Fruit fly (Drosophila melanogaster) whole organism, embryonic: ENCODE measurements around the gene Nf-YA.
A peak's percentile ranks its signal among the peaks of the same experiment; 100 is the strongest.

Source experiments
- Antp ChIP-seq: fragments of 200-800 bp; sonication (Bioruptor generic); optimal IDR thresholded peaks from 3 replicates; lab custom pipeline; 2016; ENCODE audit warnings: missing biosample characterization, missing genetic modification characterization
- BEAF-32 ChIP-seq: fragments of 200-800 bp; sonication (Bioruptor generic); optimal IDR thresholded peaks from 3 replicates; lab custom pipeline; 2017; ENCODE audit warnings: missing biosample characterization, missing genetic modification characterization, mild to moderate bottlenecking, moderate library complexity, missing genetic modification reagents
- CG10267 ChIP-seq: fragments of 200-800 bp; sonication (Bioruptor generic); optimal IDR thresholded peaks from 2 replicates; lab custom pipeline; 2018; ENCODE audit warnings: missing biosample characterization, mild to moderate bottlenecking, missing genetic modification characterization, moderate library complexity
- CG10321 ChIP-seq: fragments of 200-800 bp; sonication (Bioruptor generic); IDR thresholded peaks from 2 replicates; pipeline ENCODE4 v1.3.6; 2022; ENCODE audit warnings: missing biosample characterization, missing genetic modification characterization
- CG10366 ChIP-seq: fragments of 200-800 bp; sonication (Bioruptor generic); IDR thresholded peaks from 2 replicates; pipeline ENCODE4 v1.3.6; 2022; ENCODE audit warnings: missing biosample characterization, missing genetic modification characterization
- CG10462 ChIP-seq: fragments of 200-800 bp; sonication (Bioruptor generic); optimal IDR thresholded peaks from 2 replicates; lab custom pipeline; 2016; ENCODE audit warnings: missing biosample characterization, missing genetic modification characterization
- CG10959 ChIP-seq: fragments of 200-800 bp; sonication (Bioruptor generic); IDR thresholded peaks from 2 replicates; pipeline ENCODE4 v1.3.6; 2022; ENCODE audit warnings: missing biosample characterization, missing genetic modification characterization
- CG10979 ChIP-seq: fragments of 200-800 bp; sonication (Bioruptor generic); optimal IDR thresholded peaks from 2 replicates; lab custom pipeline; 2018; ENCODE audit warnings: missing biosample characterization, mild to moderate bottlenecking, missing genetic modification characterization, moderate library complexity
- CG11093 ChIP-seq: fragments of 200-800 bp; sonication (Bioruptor generic); IDR thresholded peaks from 3 replicates; pipeline ENCODE4 v1.3.6; 2022; ENCODE audit warnings: missing biosample characterization, missing genetic modification characterization
- CG15269 ChIP-seq: fragments of 200-800 bp; sonication (Bioruptor generic); optimal IDR thresholded peaks from 2 replicates; lab custom pipeline; 2018; ENCODE audit warnings: missing biosample characterization, mild to moderate bottlenecking, missing genetic modification characterization, moderate library complexity
- CG17186 ChIP-seq: fragments of 200-800 bp; sonication (Bioruptor generic); optimal IDR thresholded peaks from 3 replicates; lab custom pipeline; 2017; ENCODE audit warnings: missing biosample characterization, missing genetic modification reagents, missing genetic modification characterization
- CG32767 ChIP-seq: fragments of 200-800 bp; sonication (Bioruptor generic); IDR thresholded peaks from 2 replicates; pipeline ENCODE4 v1.3.6; 2022; ENCODE audit warnings: missing biosample characterization, missing genetic modification characterization
- CG34376 ChIP-seq: fragments of 200-800 bp; sonication (Bioruptor generic); optimal IDR thresholded peaks from 2 replicates; lab custom pipeline; 2018; ENCODE audit warnings: missing biosample characterization, mild to moderate bottlenecking, missing genetic modification characterization
- CG4282 ChIP-seq: fragments of 200-800 bp; sonication (Bioruptor generic); optimal IDR thresholded peaks from 2 replicates; lab custom pipeline; 2016; ENCODE audit warnings: missing biosample characterization, missing genetic modification characterization
- CG5245 ChIP-seq: fragments of 200-800 bp; sonication (Bioruptor generic); optimal IDR thresholded peaks from 3 replicates; lab custom pipeline; 2016; ENCODE audit warnings: missing biosample characterization, missing genetic modification characterization
- CG6654 ChIP-seq: fragments of 200-800 bp; sonication (Bioruptor generic); optimal IDR thresholded peaks from 2 replicates; lab custom pipeline; 2017; ENCODE audit warnings: missing biosample characterization, mild to moderate bottlenecking, missing genetic modification characterization
- CG8290 ChIP-seq, 3 experiments: fragments of 200-800 bp; sonication (Bioruptor generic); optimal IDR thresholded peaks; 2 replicates each; lab custom pipeline; 2016 to 2019; ENCODE audit warnings: missing biosample characterization in 3 of 3, missing genetic modification characterization in 3 of 3, mild to moderate bottlenecking in 2 of 3, moderate library complexity in 1 of 3
- CG9609 ChIP-seq: fragments of 200-800 bp; sonication (Bioruptor generic); optimal IDR thresholded peaks from 3 replicates; lab custom pipeline; 2016; ENCODE audit warnings: missing biosample characterization, missing genetic modification characterization
- CG9932 ChIP-seq: fragments of 200-800 bp; sonication (Bioruptor generic); IDR thresholded peaks from 2 replicates; pipeline ENCODE4 v1.3.6; 2022; ENCODE audit warnings: missing biosample characterization, missing genetic modification characterization
- Dip3 ChIP-seq: fragments of 200-800 bp; sonication (Bioruptor generic); optimal IDR thresholded peaks from 3 replicates; lab custom pipeline; 2016; ENCODE audit warnings: missing biosample characterization, missing genetic modification characterization
- Elba2 ChIP-seq: fragments of 200-800 bp; sonication (Bioruptor generic); optimal IDR thresholded peaks from 3 replicates; lab custom pipeline; 2016; ENCODE audit warnings: missing biosample characterization, missing genetic modification characterization
- Fer1 ChIP-seq: fragments of 200-800 bp; sonication (Bioruptor generic); optimal IDR thresholded peaks from 2 replicates; lab custom pipeline; 2017; ENCODE audit warnings: missing biosample characterization, mild to moderate bottlenecking, missing genetic modification characterization
- HLH54F ChIP-seq: fragments of 200-800 bp; sonication (Bioruptor generic); optimal IDR thresholded peaks from 3 replicates; lab custom pipeline; 2016; ENCODE audit warnings: missing biosample characterization, missing genetic modification characterization
- Hmr ChIP-seq: fragments of 200-800 bp; sonication (Bioruptor generic); optimal IDR thresholded peaks from 3 replicates; lab custom pipeline; 2017; ENCODE audit warnings: mild to moderate bottlenecking, missing biosample characterization, missing genetic modification reagents, missing genetic modification characterization
- Max ChIP-seq: fragments of 200-800 bp; sonication (Bioruptor generic); optimal IDR thresholded peaks from 2 replicates; lab custom pipeline; 2016; ENCODE audit warnings: missing biosample characterization, mild to moderate bottlenecking, missing genetic modification characterization
- Poxn ChIP-seq: fragments of 200-800 bp; sonication (Bioruptor generic); IDR thresholded peaks from 2 replicates; pipeline ENCODE4 v1.3.6; 2022; ENCODE audit warnings: missing biosample characterization, missing genetic modification characterization
- TFAM ChIP-seq: fragments of 200-800 bp; sonication (Bioruptor generic); optimal IDR thresholded peaks from 2 replicates; lab custom pipeline; 2017; ENCODE audit warnings: missing biosample characterization, missing genetic modification characterization, inconsistent platforms
- Vsx1 ChIP-seq: fragments of 200-800 bp; sonication (Bioruptor generic); optimal IDR thresholded peaks from 2 replicates; lab custom pipeline; 2017; ENCODE audit warnings: missing biosample characterization, mild to moderate bottlenecking, missing genetic modification characterization, missing genetic modification reagents
- YL-1 ChIP-seq: fragments of 200-800 bp; sonication (Bioruptor generic); optimal IDR thresholded peaks from 3 replicates; lab custom pipeline; 2017; ENCODE audit warnings: missing biosample characterization, mild to moderate bottlenecking, missing genetic modification characterization
- btn ChIP-seq: fragments of 200-800 bp; sonication (Bioruptor generic); optimal IDR thresholded peaks from 2 replicates; lab custom pipeline; 2016; ENCODE audit warnings: missing biosample characterization, missing genetic modification characterization
- chinmo ChIP-seq: fragments of 200-800 bp; sonication (Bioruptor generic); IDR thresholded peaks from 4 replicates; pipeline ENCODE4 v1.3.6; 2022; ENCODE audit warnings: missing biosample characterization, missing genetic modification characterization; ENCODE audit not compliant: partially characterized antibody
- crol ChIP-seq: fragments of 200-800 bp; sonication (Bioruptor generic); IDR thresholded peaks from 2 replicates; pipeline ENCODE4 v1.3.6; 2022; ENCODE audit warnings: missing biosample characterization, missing genetic modification characterization
- disco-r ChIP-seq: fragments of 200-800 bp; sonication (Bioruptor generic); optimal IDR thresholded peaks from 2 replicates; lab custom pipeline; 2016; ENCODE audit warnings: missing biosample characterization, missing genetic modification characterization
- exex ChIP-seq: fragments of 200-800 bp; sonication (Bioruptor generic); optimal IDR thresholded peaks from 4 replicates; lab custom pipeline; 2018; ENCODE audit warnings: missing biosample characterization, mild to moderate bottlenecking, missing genetic modification characterization, moderate library complexity
- eyg ChIP-seq: fragments of 200-800 bp; sonication (Bioruptor generic); optimal IDR thresholded peaks from 3 replicates; lab custom pipeline; 2016; ENCODE audit warnings: missing biosample characterization, missing genetic modification characterization
- hkb ChIP-seq, 2 experiments: fragments of 200-800 bp in 1 of 2; fragments of >200 bp in 1 of 2; sonication (Bioruptor generic) in 1 of 2; IDR thresholded peaks in 1 of 2; optimal IDR thresholded peaks in 1 of 2; 2 replicates each; pipeline versions ENCODE4 v1.3.6 to Lab custom; 2017 to 2022; ENCODE audit warnings: missing biosample characterization in 1 of 2, missing genetic modification characterization in 1 of 2
- insv ChIP-seq, 2 experiments: fragments of 200-800 bp; sonication (Bioruptor generic); optimal IDR thresholded peaks; 3 replicates each; lab custom pipeline; 2016 to 2018; ENCODE audit warnings: missing biosample characterization in 2 of 2, missing genetic modification characterization in 2 of 2
- inv ChIP-seq: fragments of 200-800 bp; sonication (Bioruptor generic); IDR thresholded peaks from 2 replicates; pipeline ENCODE4 v1.3.6; 2022; ENCODE audit warnings: missing biosample characterization, missing genetic modification characterization; ENCODE audit not compliant: partially characterized antibody
- peb ChIP-seq: fragments of 200-800 bp; sonication (Bioruptor generic); IDR thresholded peaks from 2 replicates; pipeline ENCODE4 v1.3.6; 2022; ENCODE audit warnings: missing biosample characterization, missing genetic modification characterization
- pho ChIP-seq: fragments of 200-800 bp; sonication (Bioruptor generic); optimal IDR thresholded peaks from 2 replicates; lab custom pipeline; 2016; ENCODE audit warnings: missing biosample characterization, missing genetic modification characterization
- salm ChIP-seq: fragments of 200-800 bp; sonication (Bioruptor generic); optimal IDR thresholded peaks from 2 replicates; lab custom pipeline; 2018; ENCODE audit warnings: missing biosample characterization, mild to moderate bottlenecking, missing genetic modification characterization
- twi ChIP-seq: fragments of 200-800 bp; optimal IDR thresholded peaks from 2 replicates; lab custom pipeline; 2019; ENCODE audit warnings: missing biosample characterization, mild to moderate bottlenecking, missing genetic modification characterization, moderate library complexity
- vnd ChIP-seq: fragments of 200-800 bp; sonication (Bioruptor generic); IDR thresholded peaks from 3 replicates; pipeline ENCODE4 v1.3.6; 2022; ENCODE audit warnings: missing biosample characterization, missing genetic modification characterization; ENCODE audit not compliant: partially characterized antibody

The Nf-YA gene

DNA sequence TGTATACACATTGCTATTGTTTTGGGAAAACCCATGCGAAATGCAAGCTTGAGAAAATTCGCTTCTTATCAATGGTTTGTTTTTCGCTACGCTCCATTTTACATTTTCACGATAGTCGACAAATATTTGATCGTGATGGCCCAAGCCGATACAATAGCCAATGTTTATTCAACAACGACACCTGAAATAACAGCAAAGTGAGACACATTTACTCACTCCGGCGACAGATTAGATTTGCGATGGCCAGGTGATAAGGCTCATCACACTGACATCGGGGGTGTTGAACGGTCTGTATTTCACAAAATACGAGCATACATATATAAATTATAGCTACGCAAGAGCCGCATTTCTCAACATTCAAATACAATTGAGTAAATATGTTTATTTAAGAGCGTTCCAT, 44.9 kb downstream of the Nf-YA start (continued):
- peak; percentile 29 for TF ChIP-seq salm (tag; lab: Kevin White, UChicago)
- no peak for TF ChIP-seq CG4282 (GFP tag; lab: Kevin White, UChicago)
- TF ChIP-seq pho (GFP tag; lab: Kevin White, UChicago) = peak; percentile 43
- TF ChIP-seq hkb (optimal IDR thresholded peaks at IDR 0.05; lab: Kevin White, UChicago) = no peak
- peak; percentile 67; the same call in 1 of the 2 replicates for TF ChIP-seq hkb (GFP tag; IDR thresholded peaks at IDR 0.05; lab: Robert Waterston, UW)
- peak; percentile 1 for TF ChIP-seq CG15269 (tag; lab: Kevin White, UChicago)
- peak; percentile 28 for TF ChIP-seq Antp (GFP tag; lab: Kevin White, UChicago)
- TF ChIP-seq CG10959 (GFP tag; lab: Robert Waterston, UW) = peak; percentile 32; the same call in 1 of the 2 replicates
- TF ChIP-seq CG11093 = no peak
- TF ChIP-seq YL-1 (GFP tag; lab: Kevin White, UChicago) = peak; percentile 30
- TF ChIP-seq CG5245 (GFP tag; lab: Kevin White, UChicago) = no peak
- TF ChIP-seq Dip3 = no peak
- peak; percentile 57 for TF ChIP-seq Max (GFP tag; lab: Kevin White, UChicago)
- TF ChIP-seq CG10366 (GFP tag; lab: Robert Waterston, UW) = no peak
- TF ChIP-seq CG9609 (GFP tag; lab: Kevin White, UChicago) = no peak
- no peak for TF ChIP-seq Poxn
- TF ChIP-seq CG10267 = no peak
- peak; percentile 10 for TF ChIP-seq HLH54F (GFP tag; lab: Kevin White, UChicago)
- TF ChIP-seq CG17186 = peak; percentile 38
- TF ChIP-seq Elba2 = no peak
- peak; percentile 33 for TF ChIP-seq TFAM
- TF ChIP-seq CG34376 (GFP tag; lab: Kevin White, UChicago) = peak; percentile 75
- TF ChIP-seq CG10979 (tag; lab: Kevin White, UChicago) = no peak
- TF ChIP-seq inv (GFP tag; lab: Robert Waterston, UW) = no peak
- peak; percentile 42 for TF ChIP-seq twi (tag; lab: Kevin White, UChicago)

DNA sequence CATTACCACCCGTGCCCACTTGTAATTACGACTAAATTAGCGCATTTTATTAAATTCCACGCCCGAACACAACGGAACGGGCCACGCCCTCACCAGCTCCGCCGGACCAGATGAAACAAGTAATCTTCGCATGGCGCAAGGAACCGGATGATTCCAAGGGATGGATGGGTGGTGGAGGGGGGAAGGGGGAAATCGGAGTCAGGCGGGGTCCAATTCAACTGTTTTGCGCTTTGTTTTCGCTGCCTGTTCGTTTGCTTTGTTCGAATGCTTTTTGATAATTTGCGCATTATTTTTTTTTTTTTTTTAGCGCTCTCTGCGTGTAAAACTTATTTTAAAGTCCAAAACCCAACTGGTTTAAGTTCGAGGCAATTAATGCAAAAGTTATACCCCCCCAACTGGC, 45.4 kb downstream of the Nf-YA start:
- TF ChIP-seq chinmo (GFP tag; lab: Robert Waterston, UW) (peak; percentile 75; the same call in 1 of the 4 replicates), CG8290 (GFP tag; optimal IDR thresholded peaks at IDR 0.05; lab: Kevin White, UChicago) (no peak), CG8290 (tag; optimal IDR thresholded peaks at IDR 0.05; lab: Kevin White, UChicago) (peak in 1 of 2 experiments; percentile 21), crol (GFP tag; lab: Robert Waterston, UW) (peak; percentile 67), eyg (GFP tag; lab: Kevin White, UChicago) (no peak), vnd (GFP tag; lab: Robert Waterston, UW) (0 out of 3 replicates have a peak, but pooled peaks have one; percentile 10)

DNA sequence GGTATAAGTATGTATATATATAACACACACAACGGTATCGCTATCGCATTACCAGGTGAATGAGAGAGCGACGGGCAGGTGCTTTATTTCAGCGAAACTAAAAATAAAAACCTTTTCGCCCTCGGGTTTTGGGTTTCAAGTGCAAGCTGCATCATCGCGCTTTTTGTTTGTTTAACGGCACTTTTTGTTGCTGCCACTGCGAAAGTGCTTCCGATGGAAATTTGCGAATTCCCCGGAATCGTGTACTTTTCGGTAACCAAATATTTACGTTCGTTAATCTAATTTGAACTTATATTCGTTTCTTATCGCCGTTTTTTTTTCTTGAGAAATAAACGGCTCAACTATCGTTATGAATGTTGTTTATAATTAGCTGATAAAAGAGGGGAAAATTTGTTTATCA, 46.0 kb downstream of the Nf-YA start:
- TF ChIP-seq Fer1 (GFP tag; lab: Kevin White, UChicago) = no peak
- TF ChIP-seq CG34376 (GFP tag; lab: Kevin White, UChicago) = peak; percentile 18
- no peak for TF ChIP-seq chinmo (GFP tag; lab: Robert Waterston, UW)
- no peak for TF ChIP-seq HLH54F (GFP tag; lab: Kevin White, UChicago)
- peak; percentile 82 for TF ChIP-seq exex (tag; lab: Kevin White, UChicago)
- no peak for TF ChIP-seq peb (GFP tag; lab: Robert Waterston, UW)
- TF ChIP-seq Vsx1 (GFP tag; lab: Kevin White, UChicago) = peak; percentile 38
- no peak for TF ChIP-seq CG10462 (GFP tag; lab: Kevin White, UChicago)
- no peak for TF ChIP-seq CG32767 (GFP tag; lab: Robert Waterston, UW)
- no peak for TF ChIP-seq BEAF-32
- no peak for TF ChIP-seq CG6654 (GFP tag; lab: Kevin White, UChicago)
- no peak for TF ChIP-seq disco-r (GFP tag; lab: Kevin White, UChicago)
- no peak for TF ChIP-seq btn (GFP tag; lab: Kevin White, UChicago)
- TF ChIP-seq Hmr = no peak
- no peak for TF ChIP-seq insv (GFP tag; optimal IDR thresholded peaks at IDR 0.05; lab: Kevin White, UChicago)
- TF ChIP-seq CG10321 (GFP tag; lab: Robert Waterston, UW) = no peak
- TF ChIP-seq CG9932 (GFP tag; lab: Robert Waterston, UW) = no peak
